Worm (Caenorhabditis elegans) whole organism, L2 larva: ENCODE measurements around the gene moa-1.

ENCODE experiments used
- R02D3.7 ChIP-seq: fragments of 150-350 bp; optimal IDR thresholded peaks from 2 replicates; lab custom pipeline; 2014; ENCODE audit warnings: missing biosample characterization, missing genetic modification characterization
- ama-1 ChIP-seq: fragments of 150-350 bp; optimal IDR thresholded peaks from 2 replicates; lab custom pipeline; 2018; ENCODE audit warnings: inconsistent platforms
- egl-27 ChIP-seq: sonication (generic microtip); optimal IDR thresholded peaks from 3 replicates; lab custom pipeline; 2017; ENCODE audit warnings: missing biosample characterization, missing genetic modification reagents, missing genetic modification characterization
- nhr-12 ChIP-seq: fragments of 150-350 bp; optimal IDR thresholded peaks from 2 replicates; lab custom pipeline; 2014; ENCODE audit warnings: missing biosample characterization, missing genetic modification characterization
- nhr-21 ChIP-seq: fragments of 150-350 bp; optimal IDR thresholded peaks from 2 replicates; lab custom pipeline; 2014; ENCODE audit warnings: missing biosample characterization, missing genetic modification characterization
- nhr-237 ChIP-seq: fragments of 150-350 bp; optimal IDR thresholded peaks from 2 replicates; lab custom pipeline; 2014; ENCODE audit warnings: missing biosample characterization, missing genetic modification characterization
- snpc-4 ChIP-seq: fragments of 150-350 bp; optimal IDR thresholded peaks from 2 replicates; lab custom pipeline; 2014; ENCODE audit warnings: missing biosample characterization, missing genetic modification characterization
- ztf-11 ChIP-seq: sonication (generic microtip); optimal IDR thresholded peaks from 2 replicates; lab custom pipeline; 2017; ENCODE audit warnings: missing biosample characterization, missing genetic modification characterization

DNA sequence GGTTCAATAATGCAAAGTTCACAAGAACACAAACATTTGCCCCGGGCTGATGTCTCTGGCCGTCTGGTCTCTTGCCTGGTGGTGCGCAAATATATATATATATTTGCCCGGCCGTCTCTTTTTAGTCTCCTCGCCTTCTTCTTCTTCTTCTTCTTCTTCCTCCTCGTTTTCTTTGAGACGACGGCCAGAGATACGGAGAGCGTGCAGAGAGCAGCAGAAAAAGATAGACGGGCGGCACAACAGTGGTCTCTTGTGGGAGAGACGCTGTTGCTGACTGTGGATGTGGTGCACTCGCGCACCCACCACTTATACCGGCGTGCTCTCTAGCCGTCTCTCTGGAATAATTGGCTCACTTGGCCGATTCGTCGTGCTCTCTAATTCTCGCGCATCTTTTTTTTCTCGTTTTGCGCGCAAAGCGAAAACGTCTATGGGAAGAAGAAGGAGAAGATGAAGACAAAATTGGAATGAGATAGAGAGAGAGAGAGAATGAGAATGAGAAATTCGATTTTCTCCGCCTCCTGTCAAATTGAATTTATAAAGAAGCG lies 48.5 kb downstream of the moa-1 start:
- TF ChIP-seq snpc-4 = peak; percentile 86
- TF ChIP-seq R02D3.7 (tag; lab: Kevin White, UChicago) = peak; percentile 31
- peak; percentile 98 for TF ChIP-seq nhr-21 (tag; lab: Kevin White, UChicago)
- peak; percentile 74 for TF ChIP-seq nhr-237
- TF ChIP-seq ama-1 (lab: Kevin White, UChicago) = peak; percentile 62
- TF ChIP-seq nhr-12 (tag; lab: Kevin White, UChicago) = no peak
- peak; percentile 36 for TF ChIP-seq ztf-11
- peak; percentile 100 for TF ChIP-seq egl-27 (tag; lab: Kevin White, UChicago)
